Fruit fly (Drosophila melanogaster) whole organism, pupa: ENCODE results near the gene Sec13.
A peak's percentile ranks its signal among the peaks of the same experiment; 100 is the strongest.

Source experiments
- CG10348 ChIP-seq: fragments of 200-800 bp; sonication (Bioruptor generic); IDR thresholded peaks from 2 replicates; pipeline ENCODE4 v1.3.6; 2022; ENCODE audit warnings: missing biosample characterization, missing genetic modification characterization
- CG12605 ChIP-seq: fragments of 200-800 bp; sonication (Bioruptor generic); IDR thresholded peaks from 2 replicates; pipeline ENCODE4 v1.3.6; 2022; ENCODE audit warnings: missing biosample characterization, missing genetic modification characterization
- CG13204 ChIP-seq: fragments of 200-800 bp; sonication (Bioruptor generic); optimal IDR thresholded peaks from 2 replicates; lab custom pipeline; 2018; ENCODE audit warnings: missing biosample characterization, mild to moderate bottlenecking, missing genetic modification characterization, moderate library complexity
- CG14655 ChIP-seq: fragments of 200-800 bp; sonication (Bioruptor generic); optimal IDR thresholded peaks from 3 replicates; lab custom pipeline; 2017; ENCODE audit warnings: mild to moderate bottlenecking, missing biosample characterization, missing genetic modification reagents, missing genetic modification characterization
- CG17806 ChIP-seq: fragments of 200-800 bp; sonication (Bioruptor generic); optimal IDR thresholded peaks from 2 replicates; lab custom pipeline; 2018; ENCODE audit warnings: missing biosample characterization, mild to moderate bottlenecking, missing genetic modification characterization, moderate library complexity
- CG34367 ChIP-seq: fragments of 200-800 bp; sonication (Bioruptor generic); optimal IDR thresholded peaks from 2 replicates; lab custom pipeline; 2018; ENCODE audit warnings: missing biosample characterization, mild to moderate bottlenecking, missing genetic modification characterization
- CG8159 ChIP-seq: fragments of 200-800 bp; sonication (Bioruptor generic); optimal IDR thresholded peaks from 3 replicates; lab custom pipeline; 2018; ENCODE audit warnings: missing biosample characterization, mild to moderate bottlenecking, missing genetic modification characterization, moderate library complexity
- EcR ChIP-seq: fragments of 200-800 bp; sonication (Bioruptor generic); optimal IDR thresholded peaks from 3 replicates; lab custom pipeline; 2019; ENCODE audit warnings: missing biosample characterization, missing genetic modification characterization, mild to moderate bottlenecking, moderate library complexity, missing genetic modification reagents
- Pif1B ChIP-seq: fragments of 200-800 bp; sonication (Bioruptor generic); optimal IDR thresholded peaks from 3 replicates; lab custom pipeline; 2016; ENCODE audit warnings: missing biosample characterization, missing genetic modification characterization
- fd96Ca ChIP-seq: fragments of 200-800 bp; sonication (Bioruptor generic); IDR thresholded peaks from 3 replicates; pipeline ENCODE4 v1.3.6; 2022; ENCODE audit warnings: missing biosample characterization, missing genetic modification characterization
- rn ChIP-seq: fragments of 200-800 bp; sonication (Bioruptor generic); IDR thresholded peaks from 2 replicates; pipeline ENCODE4 v1.3.6; 2022; ENCODE audit warnings: missing biosample characterization, missing genetic modification characterization

dm6 chr3R:23345057-23345776, 10.9 kb upstream of the Sec13 start:
- TF ChIP-seq CG12605 (GFP tag; lab: Robert Waterston, UW) (peak; percentile 59), CG10348 (GFP tag; lab: Robert Waterston, UW) (no peak), CG17806 (tag; lab: Kevin White, UChicago) (peak; percentile 77), CG34367 (peak; percentile 72), CG8159 (tag; lab: Kevin White, UChicago) (peak; percentile 82), rn (0 out of 2 replicates have a peak, but pooled peaks have one; percentile 38), Pif1B (GFP tag; lab: Kevin White, UChicago) (peak; percentile 5), EcR (GFP tag; lab: Kevin White, UChicago) (peak; percentile 34), fd96Ca (no peak), CG13204 (GFP tag; lab: Kevin White, UChicago) (peak; percentile 36), CG14655 (GFP tag; lab: Kevin White, UChicago) (peak; percentile 84)
